Worm (Caenorhabditis elegans) whole organism, L4 larva: Measurements from ENCODE around the gene srv-3.

ENCODE experiments used
- ama-1 ChIP-seq: fragments of 150-350 bp; optimal IDR thresholded peaks from 2 replicates; lab custom pipeline; 2014; ENCODE audit warnings: inconsistent platforms, mixed read lengths
- lin-1 ChIP-seq: fragments of 200-800 bp; sonication (Bioruptor generic); IDR thresholded peaks from 2 replicates; pipeline ENCODE4 v1.3.6; 2022; ENCODE audit warnings: missing genetic modification reagents, missing genetic modification characterization, missing compliant biosample characterization
- lin-29 ChIP-seq: fragments of 200-800 bp; sonication (Bioruptor generic); IDR thresholded peaks from 2 replicates; pipeline ENCODE4 v1.3.6; 2022; ENCODE audit warnings: missing genetic modification reagents, missing genetic modification characterization, missing compliant biosample characterization
- mxl-2 ChIP-seq: fragments of 200-800 bp; sonication (Bioruptor generic); conservative IDR thresholded peaks from 2 replicates; pipeline ENCODE4 v1.3.6; 2022; ENCODE audit warnings: missing genetic modification reagents, missing genetic modification characterization, missing compliant biosample characterization
- pha-4 ChIP-seq, 2 experiments: fragments of 150-350 bp in 1 of 2; fragments of 200-800 bp in 1 of 2; sonication (Bioruptor generic) in 1 of 2; IDR thresholded peaks in 1 of 2; optimal IDR thresholded peaks in 1 of 2; 2 replicates each; pipeline versions ENCODE4 v1.3.6 to Lab custom; 2014 to 2022; ENCODE audit warnings: missing genetic modification characterization in 2 of 2, missing genetic modification reagents in 2 of 2, missing biosample characterization in 1 of 2, missing compliant biosample characterization in 1 of 2
- tag-97 ChIP-seq: fragments of 200-800 bp; sonication (Bioruptor generic); IDR thresholded peaks from 2 replicates; pipeline ENCODE4 v1.3.6; 2022; ENCODE audit warnings: missing genetic modification characterization, missing compliant biosample characterization

DNA sequence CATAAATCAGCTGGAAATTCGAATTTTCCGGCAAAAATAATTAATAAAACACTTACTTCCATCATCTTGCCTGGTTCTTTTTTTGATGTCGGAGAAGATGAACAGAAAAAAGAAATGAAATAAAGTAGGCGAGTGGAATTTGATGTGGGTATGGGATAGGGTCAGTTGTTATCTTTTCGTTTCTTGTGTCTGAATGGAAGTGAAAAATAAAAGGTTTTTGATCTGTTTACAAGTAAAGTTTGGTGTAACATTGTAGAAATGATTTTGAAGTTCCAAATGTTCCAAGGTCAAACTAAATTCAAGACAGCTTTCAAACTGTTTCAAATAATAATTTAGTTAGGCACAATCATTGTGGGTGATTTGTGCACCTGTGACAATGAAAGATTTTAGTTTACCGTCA, 28.7 kb upstream of the srv-3 start, which contains the start of gene W04E12.7:
- TF ChIP-seq tag-97 (GFP tag; lab: Robert Waterston, UW), result no peak
- no peak for TF ChIP-seq lin-29 (GFP tag; lab: Robert Waterston, UW)
- TF ChIP-seq lin-1 (GFP tag; lab: Robert Waterston, UW), result no peak
- TF ChIP-seq pha-4 (GFP tag; IDR thresholded peaks at IDR 0.05; lab: Robert Waterston, UW), result no peak
- no peak for TF ChIP-seq pha-4 (tag; optimal IDR thresholded peaks at IDR 0.05; lab: Kevin White, UChicago)
- no peak for TF ChIP-seq mxl-2 (GFP tag; lab: Robert Waterston, UW)
- TF ChIP-seq ama-1 (lab: Kevin White, UChicago), result no peak
